Worm (Caenorhabditis elegans) whole organism, L3 larva: ENCODE measurements around the gene nhr-291.

Experiments
- R02D3.7 ChIP-seq: fragments of 150-350 bp; optimal IDR thresholded peaks from 2 replicates; lab custom pipeline; 2014; ENCODE audit warnings: missing biosample characterization, missing genetic modification characterization
- ZK546.5 ChIP-seq: sonication (generic microtip); optimal IDR thresholded peaks from 2 replicates; lab custom pipeline; 2017; ENCODE audit warnings: missing biosample characterization, missing genetic modification characterization
- aly-2 ChIP-seq: fragments of 150-350 bp; optimal IDR thresholded peaks from 2 replicates; lab custom pipeline; 2014; ENCODE audit warnings: missing biosample characterization, missing genetic modification characterization
- ceh-28 ChIP-seq: fragments of 150-350 bp; optimal IDR thresholded peaks from 2 replicates; lab custom pipeline; 2014; ENCODE audit warnings: missing biosample characterization, missing genetic modification reagents, missing genetic modification characterization
- ceh-82 ChIP-seq: fragments of 150-350 bp; optimal IDR thresholded peaks from 2 replicates; lab custom pipeline; 2014; ENCODE audit warnings: missing biosample characterization, missing genetic modification characterization
- ceh-9 ChIP-seq: sonication (generic microtip); optimal IDR thresholded peaks from 2 replicates; lab custom pipeline; 2018; ENCODE audit warnings: missing biosample characterization, missing genetic modification characterization
- egl-27 ChIP-seq: sonication (generic microtip); optimal IDR thresholded peaks from 4 replicates; lab custom pipeline; 2017; ENCODE audit warnings: missing biosample characterization, missing genetic modification reagents, missing genetic modification characterization
- egl-5 ChIP-seq: fragments of 150-350 bp; optimal IDR thresholded peaks from 2 replicates; lab custom pipeline; 2017; ENCODE audit warnings: missing biosample characterization, missing genetic modification reagents, missing genetic modification characterization, inconsistent platforms
- elt-1 ChIP-seq: fragments of 150-350 bp; optimal IDR thresholded peaks from 2 replicates; lab custom pipeline; 2014; ENCODE audit warnings: missing biosample characterization, missing genetic modification characterization
- eor-1 ChIP-seq, 2 experiments: fragments of 150-350 bp; optimal IDR thresholded peaks; 2 replicates each; lab custom pipeline; 2014 to 2018; ENCODE audit warnings: missing biosample characterization in 2 of 2, missing genetic modification characterization in 2 of 2
- fkh-2 ChIP-seq: fragments of 150-350 bp; optimal IDR thresholded peaks from 2 replicates; lab custom pipeline; 2014; ENCODE audit warnings: missing biosample characterization, missing genetic modification reagents, missing genetic modification characterization
- hmg-11 ChIP-seq: sonication (generic microtip); optimal IDR thresholded peaks from 2 replicates; lab custom pipeline; 2016; ENCODE audit warnings: missing genetic modification characterization, missing compliant biosample characterization
- jun-1 ChIP-seq: fragments of 150-350 bp; optimal IDR thresholded peaks from 2 replicates; lab custom pipeline; 2014; ENCODE audit warnings: missing biosample characterization, missing genetic modification reagents, missing genetic modification characterization
- lin-15B ChIP-seq: fragments of 150-350 bp; optimal IDR thresholded peaks from 2 replicates; lab custom pipeline; 2014; ENCODE audit warnings: missing biosample characterization, missing genetic modification characterization
- lin-39 ChIP-seq: fragments of 150-350 bp; optimal IDR thresholded peaks from 2 replicates; lab custom pipeline; 2018; ENCODE audit warnings: missing biosample characterization, missing genetic modification reagents, missing genetic modification characterization
- lsy-12 ChIP-seq: sonication (generic microtip); optimal IDR thresholded peaks from 2 replicates; lab custom pipeline; 2016; ENCODE audit warnings: mild to moderate bottlenecking, missing genetic modification characterization, missing compliant biosample characterization
- mml-1 ChIP-seq: fragments of 150-350 bp; sonication (generic microtip); optimal IDR thresholded peaks from 3 replicates; lab custom pipeline; 2014; ENCODE audit warnings: missing biosample characterization, missing genetic modification characterization
- nfya-1 ChIP-seq: sonication (generic microtip); optimal IDR thresholded peaks from 2 replicates; lab custom pipeline; 2017; ENCODE audit warnings: missing genetic modification characterization, mild to moderate bottlenecking, missing compliant biosample characterization, antibody characterized with exemption, moderate library complexity; ENCODE audit not compliant: insufficient read depth
- nhr-11 ChIP-seq: fragments of 150-350 bp; optimal IDR thresholded peaks from 2 replicates; lab custom pipeline; 2014; ENCODE audit warnings: missing biosample characterization, missing genetic modification characterization
- nhr-12 ChIP-seq: fragments of 150-350 bp; optimal IDR thresholded peaks from 2 replicates; lab custom pipeline; 2014; ENCODE audit warnings: missing biosample characterization, missing genetic modification characterization
- nhr-23 ChIP-seq: fragments of 150-350 bp; optimal IDR thresholded peaks from 2 replicates; lab custom pipeline; 2014; ENCODE audit warnings: missing biosample characterization, missing genetic modification reagents, missing genetic modification characterization
- nhr-28 ChIP-seq: fragments of 150-350 bp; optimal IDR thresholded peaks from 2 replicates; lab custom pipeline; 2014; ENCODE audit warnings: missing biosample characterization, missing genetic modification characterization
- nhr-43 ChIP-seq: sonication (generic microtip); optimal IDR thresholded peaks from 2 replicates; lab custom pipeline; 2016; ENCODE audit warnings: mild to moderate bottlenecking, missing genetic modification characterization, missing compliant biosample characterization; ENCODE audit not compliant: poor library complexity, severe bottlenecking
- nhr-67 ChIP-seq: fragments of 150-350 bp; optimal IDR thresholded peaks from 2 replicates; lab custom pipeline; 2014; ENCODE audit warnings: missing biosample characterization, missing genetic modification characterization
- nhr-77 ChIP-seq: fragments of 150-350 bp; optimal IDR thresholded peaks from 2 replicates; lab custom pipeline; 2014; ENCODE audit warnings: missing biosample characterization, missing genetic modification characterization
- pqm-1 ChIP-seq: fragments of 150-350 bp; optimal IDR thresholded peaks from 2 replicates; lab custom pipeline; 2017; ENCODE audit warnings: missing biosample characterization, missing genetic modification characterization, inconsistent platforms
- sea-2 ChIP-seq: fragments of 150-350 bp; sonication (generic microtip); optimal IDR thresholded peaks from 4 replicates; lab custom pipeline; 2014; ENCODE audit warnings: missing biosample characterization, missing genetic modification reagents, missing genetic modification characterization
- skn-1 ChIP-seq: fragments of 150-350 bp; optimal IDR thresholded peaks from 2 replicates; lab custom pipeline; 2014; ENCODE audit warnings: missing biosample characterization, missing genetic modification characterization
- snpc-4 ChIP-seq: fragments of 150-350 bp; optimal IDR thresholded peaks from 2 replicates; lab custom pipeline; 2014; ENCODE audit warnings: missing biosample characterization, missing genetic modification characterization
- tbx-2 ChIP-seq: sonication (generic microtip); optimal IDR thresholded peaks from 2 replicates; lab custom pipeline; 2016; ENCODE audit warnings: mild to moderate bottlenecking, missing genetic modification characterization, missing compliant biosample characterization
- unc-62 ChIP-seq: fragments of 150-350 bp; sonication (generic microtip); optimal IDR thresholded peaks from 4 replicates; lab custom pipeline; 2014; ENCODE audit warnings: missing biosample characterization, missing genetic modification reagents, missing genetic modification characterization
- zag-1 ChIP-seq: fragments of 150-350 bp; optimal IDR thresholded peaks from 2 replicates; lab custom pipeline; 2014; ENCODE audit warnings: missing biosample characterization, missing genetic modification characterization
- ztf-11 ChIP-seq: fragments of 150-350 bp; optimal IDR thresholded peaks from 2 replicates; lab custom pipeline; 2014; ENCODE audit warnings: missing biosample characterization, missing genetic modification characterization

nhr-291 gene

DNA sequence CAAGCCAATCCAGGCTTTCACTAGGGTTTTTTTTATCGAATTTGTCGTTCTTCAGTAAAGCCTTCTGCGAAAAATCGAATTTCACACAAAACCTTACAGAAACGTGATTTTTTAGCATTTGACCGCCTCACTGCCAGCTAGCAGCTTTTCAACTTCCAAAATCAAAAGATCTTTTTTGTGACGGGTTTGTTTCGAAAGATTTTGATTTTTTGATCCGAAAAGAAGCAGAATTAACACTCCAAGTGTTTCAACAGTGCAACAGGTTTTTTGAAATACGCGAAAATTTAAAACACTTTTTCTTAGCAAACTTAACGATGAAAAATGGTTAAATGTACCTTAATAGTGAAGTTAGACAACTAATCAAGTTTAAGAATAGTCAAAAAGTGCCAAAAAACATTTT is 22.6 kb downstream of the nhr-291 start, which contains the start of gene clec-229:
clec-229 (minus strand) TSS at position 101 of the 400 bp plus-strand sequence.
- no peak for TF ChIP-seq nhr-67 (tag; lab: Kevin White, UChicago)
- no peak for TF ChIP-seq ceh-9
- no peak for TF ChIP-seq nhr-11 (tag; lab: Kevin White, UChicago)
- TF ChIP-seq tbx-2 (tag; lab: Kevin White, UChicago) = no peak
- no peak for TF ChIP-seq lsy-12 (tag; lab: Kevin White, UChicago)
- no peak for TF ChIP-seq hmg-11 (tag; lab: Kevin White, UChicago)
- TF ChIP-seq pqm-1 = no peak
- no peak for TF ChIP-seq snpc-4 (tag; lab: Kevin White, UChicago)
- no peak for TF ChIP-seq egl-5 (tag; lab: Kevin White, UChicago)
- no peak for TF ChIP-seq R02D3.7 (tag; lab: Kevin White, UChicago)
- no peak for TF ChIP-seq skn-1 (tag; lab: Kevin White, UChicago)
- TF ChIP-seq sea-2 = no peak
- TF ChIP-seq elt-1 (tag; lab: Kevin White, UChicago) = no peak
- TF ChIP-seq nhr-43 = no peak
- TF ChIP-seq eor-1 (tag; optimal IDR thresholded peaks at IDR 0.05; lab: Kevin White, UChicago) = no peak
- no peak for TF ChIP-seq aly-2 (tag; lab: Kevin White, UChicago)
- no peak for TF ChIP-seq fkh-2 (tag; lab: Kevin White, UChicago)
- no peak for TF ChIP-seq ceh-28 (tag; lab: Kevin White, UChicago)
- no peak for TF ChIP-seq nhr-77 (tag; lab: Kevin White, UChicago)
- TF ChIP-seq, all 47 proteins: peak for 0

DNA sequence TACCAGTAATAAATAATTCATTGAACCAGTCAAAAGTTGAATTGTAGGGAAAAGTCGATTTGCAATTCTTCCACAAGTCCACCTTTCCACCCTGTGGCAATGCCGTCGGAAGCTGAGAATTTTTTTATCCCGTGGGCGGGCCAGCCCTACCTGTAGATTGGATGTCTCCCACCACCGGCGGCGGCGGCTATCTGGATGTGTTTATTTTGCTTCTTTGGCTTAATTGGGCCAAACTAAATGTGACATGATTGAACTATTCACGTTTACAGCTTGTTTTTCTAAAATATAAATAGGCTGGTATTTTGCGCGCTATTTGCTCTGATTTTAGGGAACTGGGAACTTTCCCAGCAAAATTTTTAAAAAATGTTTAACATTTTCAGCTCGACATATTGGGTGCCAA is 25.7 kb downstream of the nhr-291 start, which contains the start of gene wrt-8:
wrt-8 (minus strand) TSS at position 101 of the 400 bp plus-strand sequence.
- no peak for TF ChIP-seq ZK546.5
- no peak for TF ChIP-seq jun-1 (tag; lab: Kevin White, UChicago)
- TF ChIP-seq zag-1 (tag; lab: Kevin White, UChicago) = no peak
- no peak for TF ChIP-seq egl-27 (tag; lab: Kevin White, UChicago)
- no peak for TF ChIP-seq nhr-23 (tag; lab: Kevin White, UChicago)
- no peak for TF ChIP-seq ceh-28 (tag; lab: Kevin White, UChicago)
- TF ChIP-seq skn-1 (tag; lab: Kevin White, UChicago) = no peak
- TF ChIP-seq lin-15B (tag; lab: Kevin White, UChicago) = no peak
- TF ChIP-seq nhr-77 (tag; lab: Kevin White, UChicago) = no peak
- TF ChIP-seq nhr-12 = no peak
- TF ChIP-seq snpc-4 (tag; lab: Kevin White, UChicago) = no peak
- TF ChIP-seq aly-2 (tag; lab: Kevin White, UChicago) = no peak
- TF ChIP-seq sea-2 = no peak
- no peak for TF ChIP-seq mml-1 (tag; lab: Kevin White, UChicago)

- TF ChIP-seq egl-5 (tag; lab: Kevin White, UChicago) (no peak), nfya-1 (tag; lab: Kevin White, UChicago) (no peak), tbx-2 (tag; lab: Kevin White, UChicago) (no peak), ceh-82 (no peak), elt-1 (tag; lab: Kevin White, UChicago) (no peak), mml-1 (tag; lab: Kevin White, UChicago) (no peak), pqm-1 (no peak), nhr-43 (no peak), nhr-28 (tag; lab: Kevin White, UChicago) (no peak), unc-62 (GFP tag; lab: Kevin White, UChicago) (no peak), zag-1 (tag; lab: Kevin White, UChicago) (no peak), ztf-11 (tag; lab: Kevin White, UChicago) (no peak)
These were observed 28.5 kb downstream of the nhr-291 start, which contains the start of gene C29F3.3 for ce11 chrV:15347292-15347691. TSS of gene C29F3.3 (minus strand) at chrV:15347392.

ce11 chrV:15349044-15349443 is 30.3 kb downstream of the nhr-291 start, which contains the start of gene clec-230:
TSS of gene clec-230 (minus strand) at chrV:15349144.
- TF ChIP-seq tbx-2 (tag; lab: Kevin White, UChicago) = no peak
- TF ChIP-seq nhr-11 (tag; lab: Kevin White, UChicago) = no peak
- TF ChIP-seq unc-62 (GFP tag; lab: Kevin White, UChicago) = no peak
- no peak for TF ChIP-seq zag-1 (tag; lab: Kevin White, UChicago)
- TF ChIP-seq skn-1 (tag; lab: Kevin White, UChicago) = no peak
- TF ChIP-seq ceh-28 (tag; lab: Kevin White, UChicago) = no peak
- no peak for TF ChIP-seq nhr-67 (tag; lab: Kevin White, UChicago)
- no peak for TF ChIP-seq lin-39 (tag; lab: Kevin White, UChicago)
- no peak for TF ChIP-seq jun-1 (tag; lab: Kevin White, UChicago)
- no peak for TF ChIP-seq egl-5 (tag; lab: Kevin White, UChicago)
- no peak for TF ChIP-seq lin-15B (tag; lab: Kevin White, UChicago)
